Fruit fly (Drosophila melanogaster) whole organism, embryonic: ENCODE measurements around the gene Cont.

Experiments used
- B-H2 ChIP-seq: fragments of 200-800 bp; sonication (Bioruptor generic); optimal IDR thresholded peaks from 2 replicates; lab custom pipeline; 2018; ENCODE audit warnings: missing biosample characterization, mild to moderate bottlenecking, missing genetic modification characterization
- Bgb ChIP-seq: fragments of 200-800 bp; sonication (Bioruptor generic); IDR thresholded peaks from 2 replicates; pipeline ENCODE4 v1.3.6; 2022; ENCODE audit warnings: missing biosample characterization, missing genetic modification characterization; ENCODE audit not compliant: partially characterized antibody
- CG10959 ChIP-seq: fragments of 200-800 bp; sonication (Bioruptor generic); IDR thresholded peaks from 2 replicates; pipeline ENCODE4 v1.3.6; 2022; ENCODE audit warnings: missing biosample characterization, missing genetic modification characterization
- CG11247 ChIP-seq: fragments of 200-800 bp; sonication (Bioruptor generic); IDR thresholded peaks from 2 replicates; pipeline ENCODE4 v1.3.6; 2022; ENCODE audit warnings: missing biosample characterization, missing genetic modification characterization
- CG12769 ChIP-seq: fragments of 200-800 bp; sonication (Bioruptor generic); optimal IDR thresholded peaks from 2 replicates; lab custom pipeline; 2019; ENCODE audit warnings: missing biosample characterization, mild to moderate bottlenecking, missing genetic modification characterization, moderate library complexity
- CG14860 ChIP-seq: fragments of 200-800 bp; sonication (Bioruptor generic); IDR thresholded peaks from 3 replicates; pipeline ENCODE4 v1.3.6; 2022; ENCODE audit warnings: missing biosample characterization, missing genetic modification characterization; ENCODE audit not compliant: partially characterized antibody
- CG15269 ChIP-seq: fragments of 200-800 bp; sonication (Bioruptor generic); optimal IDR thresholded peaks from 2 replicates; lab custom pipeline; 2018; ENCODE audit warnings: missing biosample characterization, mild to moderate bottlenecking, missing genetic modification characterization, moderate library complexity
- CG16815 ChIP-seq: fragments of 200-800 bp; sonication (Bioruptor generic); optimal IDR thresholded peaks from 3 replicates; lab custom pipeline; 2017; ENCODE audit warnings: missing biosample characterization, mild to moderate bottlenecking, missing genetic modification characterization
- CG17186 ChIP-seq: fragments of 200-800 bp; sonication (Bioruptor generic); optimal IDR thresholded peaks from 3 replicates; lab custom pipeline; 2017; ENCODE audit warnings: missing biosample characterization, missing genetic modification reagents, missing genetic modification characterization
- CG2129 ChIP-seq: fragments of 200-800 bp; sonication (Bioruptor generic); IDR thresholded peaks from 2 replicates; pipeline ENCODE4 v1.3.6; 2022; ENCODE audit warnings: missing biosample characterization, missing genetic modification characterization; ENCODE audit not compliant: partially characterized antibody
- CG31441 ChIP-seq: fragments of 200-800 bp; sonication (Bioruptor generic); IDR thresholded peaks from 2 replicates; pipeline ENCODE4 v1.3.6; 2022; ENCODE audit warnings: missing biosample characterization, missing genetic modification characterization
- CG3995 ChIP-seq: fragments of 200-800 bp; sonication (Bioruptor generic); optimal IDR thresholded peaks from 3 replicates; lab custom pipeline; 2016; ENCODE audit warnings: missing biosample characterization, missing genetic modification characterization
- CG4730 ChIP-seq: fragments of 200-800 bp; sonication (Bioruptor generic); IDR thresholded peaks from 2 replicates; pipeline ENCODE4 v1.3.6; 2022; ENCODE audit warnings: missing biosample characterization, missing genetic modification characterization
- CG6175 ChIP-seq: fragments of 200-800 bp; sonication (Bioruptor generic); IDR thresholded peaks from 3 replicates; pipeline ENCODE4 v1.3.6; 2022; ENCODE audit warnings: missing biosample characterization, missing genetic modification characterization
- CG7839 ChIP-seq: fragments of 200-800 bp; sonication (Bioruptor generic); optimal IDR thresholded peaks from 3 replicates; lab custom pipeline; 2018; ENCODE audit warnings: missing biosample characterization, mild to moderate bottlenecking, missing genetic modification characterization, moderate library complexity
- CG8765 ChIP-seq: fragments of 200-800 bp; sonication (Bioruptor generic); IDR thresholded peaks from 2 replicates; pipeline ENCODE4 v1.3.6; 2022; ENCODE audit warnings: missing biosample characterization, missing genetic modification characterization
- CkIIα-i1 ChIP-seq: fragments of 200-800 bp; sonication (Bioruptor generic); IDR thresholded peaks from 2 replicates; pipeline ENCODE4 v1.3.6; 2022; ENCODE audit warnings: missing biosample characterization, missing genetic modification characterization
- CrebB ChIP-seq: fragments of 200-800 bp; sonication (Bioruptor generic); optimal IDR thresholded peaks from 3 replicates; lab custom pipeline; 2018; ENCODE audit warnings: missing biosample characterization, mild to moderate bottlenecking, missing genetic modification characterization
- HLH54F ChIP-seq: fragments of 200-800 bp; sonication (Bioruptor generic); optimal IDR thresholded peaks from 3 replicates; lab custom pipeline; 2016; ENCODE audit warnings: missing biosample characterization, missing genetic modification characterization
- Hr3 ChIP-seq: fragments of 200-800 bp; sonication (Bioruptor generic); optimal IDR thresholded peaks from 3 replicates; lab custom pipeline; 2016; ENCODE audit warnings: missing biosample characterization, missing genetic modification characterization
- Jarid2 ChIP-seq: fragments of 200-800 bp; sonication (Bioruptor generic); optimal IDR thresholded peaks from 3 replicates; lab custom pipeline; 2017; ENCODE audit warnings: mild to moderate bottlenecking, missing biosample characterization, missing genetic modification reagents, missing genetic modification characterization
- Kr ChIP-seq: fragments of 200-800 bp; sonication (Bioruptor generic); optimal IDR thresholded peaks from 2 replicates; lab custom pipeline; 2017; ENCODE audit warnings: missing biosample characterization, mild to moderate bottlenecking, missing genetic modification characterization
- Lim3 ChIP-seq: fragments of 200-800 bp; sonication (Bioruptor generic); IDR thresholded peaks from 2 replicates; pipeline ENCODE4 v1.3.6; 2022; ENCODE audit warnings: missing biosample characterization, missing genetic modification characterization
- MBD-R2 ChIP-seq: fragments of 200-800 bp; sonication (Bioruptor generic); IDR thresholded peaks from 2 replicates; pipeline ENCODE4 v1.3.6; 2022; ENCODE audit warnings: missing biosample characterization, missing genetic modification characterization
- Opbp ChIP-seq: fragments of 200-800 bp; sonication (Bioruptor generic); IDR thresholded peaks from 3 replicates; pipeline ENCODE4 v1.3.6; 2022; ENCODE audit warnings: missing biosample characterization, missing genetic modification characterization; ENCODE audit not compliant: partially characterized antibody
- Rx ChIP-seq: fragments of 200-800 bp; sonication (Bioruptor generic); IDR thresholded peaks from 2 replicates; pipeline ENCODE4 v1.3.6; 2022; ENCODE audit warnings: missing biosample characterization, missing genetic modification characterization
- Spps ChIP-seq: fragments of 200-800 bp; sonication (Bioruptor generic); optimal IDR thresholded peaks from 2 replicates; lab custom pipeline; 2018; ENCODE audit warnings: missing biosample characterization, mild to moderate bottlenecking, missing genetic modification characterization
- Sry-δ ChIP-seq: fragments of 200-800 bp; sonication (Bioruptor generic); optimal IDR thresholded peaks from 2 replicates; lab custom pipeline; 2016; ENCODE audit warnings: missing biosample characterization, missing genetic modification characterization
- TFAM ChIP-seq: fragments of 200-800 bp; sonication (Bioruptor generic); optimal IDR thresholded peaks from 2 replicates; lab custom pipeline; 2017; ENCODE audit warnings: missing biosample characterization, missing genetic modification characterization, inconsistent platforms
- ab ChIP-seq: fragments of 200-800 bp; sonication (Bioruptor generic); optimal IDR thresholded peaks from 2 replicates; lab custom pipeline; 2016; ENCODE audit warnings: missing biosample characterization, missing genetic modification characterization
- ap ChIP-seq: fragments of 200-800 bp; sonication (Bioruptor generic); IDR thresholded peaks from 2 replicates; pipeline ENCODE4 v1.3.6; 2022; ENCODE audit warnings: missing biosample characterization, missing genetic modification characterization
- bowl ChIP-seq: fragments of 200-800 bp; sonication (Bioruptor generic); IDR thresholded peaks from 2 replicates; pipeline ENCODE4 v1.3.6; 2022; ENCODE audit warnings: missing biosample characterization, missing genetic modification characterization
- br ChIP-seq: fragments of >200 bp; optimal IDR thresholded peaks from 2 replicates; lab custom pipeline; 2017
- chn ChIP-seq: fragments of 200-800 bp; sonication (Bioruptor generic); optimal IDR thresholded peaks from 2 replicates; lab custom pipeline; 2016; ENCODE audit warnings: missing biosample characterization, missing genetic modification characterization
- croc ChIP-seq: fragments of 200-800 bp; sonication (Bioruptor generic); conservative IDR thresholded peaks from 3 replicates; pipeline ENCODE4 v1.3.6; 2022; ENCODE audit warnings: missing biosample characterization, missing genetic modification characterization
- ems ChIP-seq: fragments of 200-800 bp; sonication (Bioruptor generic); optimal IDR thresholded peaks from 3 replicates; lab custom pipeline; 2016; ENCODE audit warnings: missing biosample characterization, missing genetic modification characterization
- esg ChIP-seq: fragments of 200-800 bp; sonication (Bioruptor generic); conservative IDR thresholded peaks from 2 replicates; pipeline ENCODE4 v1.3.6; 2022; ENCODE audit warnings: missing biosample characterization, missing genetic modification characterization
- hb ChIP-seq: fragments of 200-800 bp; sonication (Bioruptor generic); IDR thresholded peaks from 3 replicates; pipeline ENCODE4 v1.3.6; 2022; ENCODE audit warnings: missing biosample characterization, missing genetic modification characterization; ENCODE audit not compliant: partially characterized antibody
- inv ChIP-seq: fragments of 200-800 bp; sonication (Bioruptor generic); IDR thresholded peaks from 2 replicates; pipeline ENCODE4 v1.3.6; 2022; ENCODE audit warnings: missing biosample characterization, missing genetic modification characterization; ENCODE audit not compliant: partially characterized antibody
- jumu ChIP-seq: fragments of 200-800 bp; sonication (Bioruptor generic); optimal IDR thresholded peaks from 3 replicates; lab custom pipeline; 2016; ENCODE audit warnings: missing biosample characterization, missing genetic modification characterization
- kay ChIP-seq: fragments of 200-800 bp; sonication (Bioruptor generic); optimal IDR thresholded peaks from 2 replicates; lab custom pipeline; 2016; ENCODE audit warnings: missing biosample characterization, missing genetic modification characterization
- maf-S ChIP-seq: fragments of 200-800 bp; sonication (Bioruptor generic); optimal IDR thresholded peaks from 2 replicates; lab custom pipeline; 2016; ENCODE audit warnings: missing biosample characterization, missing genetic modification characterization
- nmo ChIP-seq: fragments of 200-800 bp; sonication (Bioruptor generic); optimal IDR thresholded peaks from 2 replicates; lab custom pipeline; 2018; ENCODE audit warnings: missing biosample characterization, mild to moderate bottlenecking, missing genetic modification characterization, moderate library complexity
- prd ChIP-seq, 3 experiments: fragments of >200 bp in 2 of 3; fragments of 200-800 bp in 1 of 3; sonication (Bioruptor generic) in 1 of 3; optimal IDR thresholded peaks in 2 of 3; IDR thresholded peaks in 1 of 3; 2 replicates in 2 of 3; 3 replicates in 1 of 3; pipeline versions ENCODE4 v1.3.6 to Lab custom; 2017 to 2022; ENCODE audit warnings: missing biosample characterization in 1 of 3, missing genetic modification characterization in 1 of 3
- repo ChIP-seq: fragments of 200-800 bp; sonication (Bioruptor generic); optimal IDR thresholded peaks from 2 replicates; lab custom pipeline; 2016; ENCODE audit warnings: missing biosample characterization, missing genetic modification characterization
- salm ChIP-seq: fragments of 200-800 bp; sonication (Bioruptor generic); optimal IDR thresholded peaks from 2 replicates; lab custom pipeline; 2018; ENCODE audit warnings: missing biosample characterization, mild to moderate bottlenecking, missing genetic modification characterization
- sd ChIP-seq: fragments of 200-800 bp; sonication (Bioruptor generic); optimal IDR thresholded peaks from 3 replicates; lab custom pipeline; 2018; ENCODE audit warnings: missing biosample characterization, mild to moderate bottlenecking, missing genetic modification characterization, moderate library complexity
- tap ChIP-seq: fragments of 200-800 bp; optimal IDR thresholded peaks from 3 replicates; lab custom pipeline; 2019; ENCODE audit warnings: missing biosample characterization, mild to moderate bottlenecking, missing genetic modification characterization, moderate library complexity
- ttk ChIP-seq: fragments of 200-800 bp; sonication (Bioruptor generic); IDR thresholded peaks from 2 replicates; pipeline ENCODE4 v2.1.2; 2022; ENCODE audit warnings: missing biosample characterization, missing genetic modification characterization
- vfl ChIP-seq: fragments of 200-800 bp; sonication (Bioruptor generic); optimal IDR thresholded peaks from 2 replicates; lab custom pipeline; 2016; ENCODE audit warnings: missing biosample characterization, missing genetic modification characterization
- yki ChIP-seq: fragments of >200 bp; optimal IDR thresholded peaks from 3 replicates; lab custom pipeline; 2018
- z ChIP-seq: fragments of 200-800 bp; sonication (Bioruptor generic); IDR thresholded peaks from 3 replicates; pipeline ENCODE4 v1.3.6; 2022; ENCODE audit warnings: missing biosample characterization, missing genetic modification characterization
- zen ChIP-seq: fragments of 200-800 bp; sonication (Bioruptor generic); optimal IDR thresholded peaks from 3 replicates; lab custom pipeline; 2018; ENCODE audit warnings: missing biosample characterization, mild to moderate bottlenecking, missing genetic modification characterization, moderate library complexity

Gene Cont

DNA sequence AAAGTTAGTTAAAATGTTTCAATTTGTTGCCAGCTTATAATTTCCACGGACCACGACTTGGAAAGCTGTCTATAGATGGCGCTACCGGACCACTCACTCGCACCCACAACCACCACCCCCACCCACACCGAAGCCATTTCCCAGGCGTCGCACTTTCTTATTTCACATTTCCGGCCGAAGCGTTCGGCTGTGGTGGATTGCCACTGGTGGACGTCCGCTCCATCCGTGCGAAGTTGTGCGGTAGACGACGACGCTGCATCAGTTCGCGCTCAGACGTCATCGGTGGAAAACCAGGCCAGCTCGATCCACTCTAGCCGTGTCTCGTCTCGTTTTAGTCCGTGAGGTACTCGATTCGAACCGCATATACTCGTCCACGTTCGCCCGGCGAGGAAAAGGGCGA, 21.5 kb upstream of the Cont start, which contains the start of gene CG1090 (continued):
- TF ChIP-seq tap (no peak), CG8765 (GFP tag; lab: Robert Waterston, UW) (no peak), CrebB (tag; lab: Kevin White, UChicago) (peak; percentile 37), Hr3 (GFP tag; lab: Kevin White, UChicago) (no peak), vfl (no peak), Opbp (GFP tag; lab: Robert Waterston, UW) (no peak), maf-S (GFP tag; lab: Kevin White, UChicago) (no peak), ems (GFP tag; lab: Kevin White, UChicago) (no peak), CG15269 (no peak), Kr (GFP tag; lab: Kevin White, UChicago) (no peak), repo (GFP tag; lab: Kevin White, UChicago) (no peak), croc (GFP tag; lab: Robert Waterston, UW) (no peak), CG3995 (no peak), chn (no peak), Rx (GFP tag; lab: Robert Waterston, UW) (no peak), Lim3 (no peak), CG11247 (GFP tag; lab: Robert Waterston, UW) (no peak), hb (no peak), kay (GFP tag; lab: Kevin White, UChicago) (no peak), CG10959 (GFP tag; lab: Robert Waterston, UW) (no peak), HLH54F (GFP tag; lab: Kevin White, UChicago) (no peak), bowl (GFP tag; lab: Robert Waterston, UW) (no peak), CkIIα-i1 (GFP tag; lab: Robert Waterston, UW) (no peak), salm (tag; lab: Kevin White, UChicago) (no peak), B-H2 (GFP tag; lab: Kevin White, UChicago) (peak; percentile 5), Jarid2 (GFP tag; lab: Kevin White, UChicago) (peak; percentile 8), CG31441 (GFP tag; lab: Robert Waterston, UW) (no peak), CG6175 (GFP tag; lab: Robert Waterston, UW) (peak; percentile 39; the same call in 1 of the 3 replicates), Sry-δ (no peak), CG2129 (GFP tag; lab: Robert Waterston, UW) (no peak), ap (GFP tag; lab: Robert Waterston, UW) (no peak), zen (no peak), CG12769 (tag; lab: Kevin White, UChicago) (no peak), MBD-R2 (no peak), sd (no peak), Bgb (GFP tag; lab: Robert Waterston, UW) (no peak), CG4730 (GFP tag; lab: Robert Waterston, UW) (no peak), inv (GFP tag; lab: Robert Waterston, UW) (no peak), prd (optimal IDR thresholded peaks at IDR 0.05; lab: Kevin White, UChicago) (no peak), prd (GFP tag; IDR thresholded peaks at IDR 0.05; lab: Robert Waterston, UW) (no peak), esg (GFP tag; lab: Robert Waterston, UW) (no peak), z (no peak), nmo (no peak), br (no peak), CG14860 (no peak), CG17186 (no peak), CG16815 (no peak), yki (lab: Kevin White, UChicago) (no peak), ttk (GFP tag; lab: Robert Waterston, UW) (no peak), jumu (GFP tag; lab: Kevin White, UChicago) (no peak), ab (GFP tag; lab: Kevin White, UChicago) (no peak), TFAM (GFP tag; lab: Kevin White, UChicago) (no peak), CG7839 (no peak), Spps (tag; lab: Kevin White, UChicago) (no peak)
